Worm (Caenorhabditis elegans) whole organism, early embryonic: ENCODE measurements around the gene sre-9.

Experiments
- B0310.2 ChIP-seq: sonication (generic microtip); optimal IDR thresholded peaks from 2 replicates; lab custom pipeline; 2016; ENCODE audit warnings: mild to moderate bottlenecking, missing genetic modification characterization, missing compliant biosample characterization
- F13C5.2 ChIP-seq: sonication (generic microtip); optimal IDR thresholded peaks from 2 replicates; lab custom pipeline; 2017; ENCODE audit warnings: mild to moderate bottlenecking, missing genetic modification characterization, inconsistent platforms, missing compliant biosample characterization
- aly-1 ChIP-seq: sonication (generic microtip); optimal IDR thresholded peaks from 2 replicates; lab custom pipeline; 2016; ENCODE audit warnings: missing genetic modification characterization, missing compliant biosample characterization
- ama-1 ChIP-seq: fragments of 150-350 bp; optimal IDR thresholded peaks from 2 replicates; lab custom pipeline; 2014
- ceh-36 ChIP-seq: sonication (generic microtip); optimal IDR thresholded peaks from 2 replicates; lab custom pipeline; 2016; ENCODE audit warnings: missing genetic modification characterization, inconsistent platforms, missing compliant biosample characterization
- ets-7 ChIP-seq: sonication (generic microtip); optimal IDR thresholded peaks from 2 replicates; lab custom pipeline; 2016; ENCODE audit warnings: missing genotype, missing genetic modification characterization, missing compliant biosample characterization
- flt-1 ChIP-seq: fragments of 200-800 bp; sonication (Bioruptor generic); IDR thresholded peaks from 2 replicates; pipeline ENCODE4 v1.3.6; 2022; ENCODE audit warnings: missing genetic modification characterization, missing compliant biosample characterization
- hmbx-1 ChIP-seq: sonication (generic microtip); optimal IDR thresholded peaks from 2 replicates; lab custom pipeline; 2016; ENCODE audit warnings: mild to moderate bottlenecking, missing genetic modification characterization, missing compliant biosample characterization
- hmg-4 ChIP-seq: fragments of 200-800 bp; sonication (Bioruptor generic); optimal IDR thresholded peaks from 2 replicates; lab custom pipeline; 2018; ENCODE audit warnings: mild to moderate bottlenecking, missing genetic modification characterization, missing compliant biosample characterization
- hnd-1 ChIP-seq: sonication (generic microtip); optimal IDR thresholded peaks from 2 replicates; lab custom pipeline; 2016; ENCODE audit warnings: missing genetic modification characterization, missing compliant biosample characterization
- pes-1 ChIP-seq: fragments of 200-800 bp; sonication (Bioruptor generic); IDR thresholded peaks from 2 replicates; pipeline ENCODE4 v1.3.6; 2022; ENCODE audit warnings: missing genetic modification reagents, missing genetic modification characterization, missing compliant biosample characterization
- tbx-37 ChIP-seq: fragments of 200-800 bp; sonication (Bioruptor generic); conservative IDR thresholded peaks from 2 replicates; pipeline ENCODE4 v1.3.6; 2022; ENCODE audit warnings: missing genetic modification reagents, missing genetic modification characterization, missing compliant biosample characterization
- tra-4 ChIP-seq: sonication (generic microtip); optimal IDR thresholded peaks from 2 replicates; lab custom pipeline; 2017; ENCODE audit warnings: missing genetic modification characterization, missing compliant biosample characterization

ce11 chrV:3854847-3855246 is 39.9 kb upstream of the sre-9 start, which contains the start of gene nhr-186:
- TF ChIP-seq ceh-36 (tag; lab: Kevin White, UChicago) = no peak
- TF ChIP-seq flt-1 (GFP tag; lab: Robert Waterston, UW) = no peak
- no peak for TF ChIP-seq hmg-4
- TF ChIP-seq tbx-37 (GFP tag; lab: Robert Waterston, UW) = no peak
- no peak for TF ChIP-seq ama-1
- TF ChIP-seq hnd-1 (tag; lab: Kevin White, UChicago) = no peak
- TF ChIP-seq tra-4 (tag; lab: Kevin White, UChicago) = no peak
- TF ChIP-seq hmbx-1 (tag; lab: Kevin White, UChicago) = no peak
- no peak for TF ChIP-seq ets-7
- no peak for TF ChIP-seq aly-1 (tag; lab: Kevin White, UChicago)
- no peak for TF ChIP-seq B0310.2
- no peak for TF ChIP-seq F13C5.2 (tag; lab: Kevin White, UChicago)
- TF ChIP-seq pes-1 (GFP tag; lab: Robert Waterston, UW) = no peak
